Worm (Caenorhabditis elegans) whole organism, L1 larva: Measurements from ENCODE around the gene msp-74.

ENCODE experiments used
- ces-1 ChIP-seq: fragments of 150-350 bp; optimal IDR thresholded peaks from 2 replicates; lab custom pipeline; 2014; ENCODE audit warnings: missing biosample characterization, missing genetic modification reagents, missing genetic modification characterization
- nhr-76 ChIP-seq: sonication (generic microtip); optimal IDR thresholded peaks from 2 replicates; lab custom pipeline; 2017; ENCODE audit warnings: missing biosample characterization, missing genetic modification characterization

DNA sequence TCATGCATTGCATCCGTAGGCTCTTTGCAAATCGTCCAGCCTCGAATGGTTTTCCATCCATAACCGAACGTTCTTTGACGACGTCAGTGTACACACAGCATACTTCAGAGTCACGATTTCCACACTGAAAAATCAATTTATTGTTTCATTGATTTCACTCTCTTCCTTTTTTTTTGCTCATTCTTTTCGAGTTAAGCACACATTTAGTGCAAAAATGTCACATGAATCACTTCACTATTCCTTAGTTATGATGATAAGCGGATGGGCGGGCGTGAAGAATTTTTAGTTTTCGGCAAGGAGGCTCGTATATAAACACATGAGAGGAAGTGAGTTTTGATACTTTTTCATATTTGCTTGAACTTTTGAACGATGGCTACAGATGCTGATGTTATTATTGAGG, 29.7 kb downstream of the msp-74 start, which contains the start of gene txt-9:
- no peak for TF ChIP-seq ces-1
- no peak for TF ChIP-seq nhr-76 (tag; lab: Kevin White, UChicago)
